Fruit fly (Drosophila melanogaster): ENCODE results near the gene tinc.

DNA sequence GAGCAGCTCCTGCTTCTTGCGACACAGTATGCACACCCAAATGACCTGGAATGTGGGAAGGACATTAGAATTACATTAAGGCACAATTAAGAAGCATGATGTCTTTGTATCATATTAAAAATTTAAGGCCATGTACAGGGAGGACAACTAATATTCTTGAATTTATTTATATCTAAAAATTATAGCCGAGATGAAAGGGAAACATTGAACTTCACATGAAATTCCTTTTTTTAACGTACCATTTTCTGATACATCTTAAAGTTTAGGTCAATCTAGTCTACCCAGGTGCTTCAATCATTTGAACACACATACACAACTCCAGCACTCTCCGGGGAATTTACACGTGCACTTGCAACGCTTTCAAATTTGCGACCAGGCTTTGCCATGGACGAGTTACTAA, 94.8 kb downstream of the tinc start, which contains the start of gene CG12347:
- no peak for TF ChIP-seq pad (GFP tag; optimal IDR thresholded peaks at IDR 0.05)
- TF ChIP-seq Hr96 (GFP tag; optimal IDR thresholded peaks at IDR 0.05), result no peak
- no peak for TF ChIP-seq Clk (GFP tag; optimal IDR thresholded peaks at IDR 0.05)
- no peak for TF ChIP-seq cic (GFP tag; optimal IDR thresholded peaks at IDR 0.05)
- TF ChIP-seq kay (GFP tag; ENCODE audit: borderline replicate concordance), result no peak
- TF ChIP-seq Mnt (GFP tag; optimal IDR thresholded peaks at IDR 0.05), result no peak
- no peak for TF ChIP-seq CG1620 (GFP tag; optimal IDR thresholded peaks at IDR 0.05)
- TF ChIP-seq CG14711 (tag; optimal IDR thresholded peaks at IDR 0.05), result no peak
- no peak for TF ChIP-seq CG12768 (GFP tag; optimal IDR thresholded peaks at IDR 0.05)
- no peak for TF ChIP-seq bab1 (GFP tag; optimal IDR thresholded peaks at IDR 0.05)
- no peak for TF ChIP-seq CG33017 (tag; optimal IDR thresholded peaks at IDR 0.05)
- no peak for TF ChIP-seq CG11617 (GFP tag; optimal IDR thresholded peaks at IDR 0.05)
- TF ChIP-seq ovo (GFP tag; optimal IDR thresholded peaks at IDR 0.05), result no peak

All from whole organism, adult.